Worm (Caenorhabditis elegans): Measurements from ENCODE around the gene unc-116.
A peak's percentile ranks its signal among the peaks of the same experiment; 100 is the strongest.

unc-116 gene

DNA sequence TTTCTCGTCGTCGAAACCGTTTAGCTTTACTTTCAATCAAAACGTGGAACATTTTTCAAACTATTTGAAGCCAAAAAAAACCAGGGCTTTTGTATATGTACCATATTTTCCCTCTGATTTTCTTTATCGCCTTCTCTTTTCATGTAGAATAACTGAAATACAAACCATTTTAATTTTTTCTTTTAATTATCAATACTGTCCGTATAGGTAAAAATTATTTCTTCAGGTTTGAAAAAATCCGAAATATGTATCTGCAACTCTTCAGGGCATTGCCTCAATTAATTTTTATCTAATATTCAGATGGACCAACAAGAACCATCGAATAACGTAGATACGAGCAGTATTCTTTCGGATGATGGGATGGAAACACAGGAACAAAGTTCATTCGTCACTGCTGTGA, 20.0 kb upstream of the unc-116 start, which contains the start of gene met-2:
Gene met-2, plus strand, starts transcription at position 301 of the 400 bp plus-strand sequence.
- TF ChIP-seq nfyb-1 (GFP tag; IDR thresholded peaks at IDR 0.05) (no peak), lin-26 (GFP tag; IDR thresholded peaks at IDR 0.05) (no peak), snpc-1.3 (tag; optimal IDR thresholded peaks at IDR 0.05; ENCODE audit: insufficient read depth) (no peak), rpc-1 (optimal IDR thresholded peaks at IDR 0.05) (no peak), rpc-1 (tag; optimal IDR thresholded peaks at IDR 0.05) (no peak), mxl-1 (tag; optimal IDR thresholded peaks at IDR 0.05) (no peak), tbx-9 (tag; optimal IDR thresholded peaks at IDR 0.05; ENCODE audit: borderline replicate concordance) (no peak), F23B12.7 (tag; optimal IDR thresholded peaks at IDR 0.05; ENCODE audit: insufficient read depth) (no peak), ZK185.1 (tag; optimal IDR thresholded peaks at IDR 0.05; ENCODE audit: poor library complexity, severe bottlenecking) (no peak), F57A8.1 (GFP tag; optimal IDR thresholded peaks at IDR 0.05) (no peak), die-1 (tag; optimal IDR thresholded peaks at IDR 0.05) (no peak), ama-1 (optimal IDR thresholded peaks at IDR 0.05) (no peak), ama-1 (GFP tag; optimal IDR thresholded peaks at IDR 0.05) (peak in 1 of 2 experiments; percentile 38), ceh-79 (tag; optimal IDR thresholded peaks at IDR 0.05) (no peak), egl-18 (GFP tag; IDR thresholded peaks at IDR 0.05) (no peak), unc-130 (GFP tag; optimal IDR thresholded peaks at IDR 0.05) (no peak), hmg-1.2 (GFP tag; IDR thresholded peaks at IDR 0.05) (peak; percentile 16; the same call in 1 of the 2 replicates), F10E7.11 (tag; optimal IDR thresholded peaks at IDR 0.05) (no peak)

DNA sequence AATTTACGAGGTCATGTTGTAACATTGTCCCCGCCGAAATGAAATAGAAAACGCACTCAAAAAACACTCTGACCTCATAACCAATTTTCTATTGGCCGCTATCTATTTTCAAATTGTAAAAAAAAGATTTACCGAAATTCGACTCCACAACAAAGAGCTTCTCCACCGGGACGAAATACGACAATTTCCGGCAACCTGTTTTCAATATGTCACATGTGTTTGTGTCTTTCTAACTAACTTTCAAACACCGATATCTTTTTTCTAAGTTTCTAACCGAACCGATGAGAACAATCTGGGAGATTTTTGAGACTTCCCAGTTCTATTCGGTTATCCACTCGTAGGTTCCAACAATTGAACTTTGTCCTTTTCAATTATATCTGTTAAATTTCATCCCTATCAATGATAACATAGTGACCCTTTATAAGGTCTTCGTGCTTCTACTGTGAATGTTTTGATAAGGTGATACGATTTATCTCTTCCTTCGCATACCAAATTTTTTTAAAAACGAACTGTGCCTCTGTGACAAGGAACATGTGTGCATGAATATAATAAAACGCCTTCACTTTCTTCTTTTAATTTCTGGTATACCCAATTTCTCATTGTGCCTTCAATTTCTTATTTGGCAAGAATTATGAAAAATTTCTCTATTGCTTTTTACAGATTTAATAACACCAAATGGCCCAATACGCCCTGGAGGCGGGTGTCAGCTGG, 16.8 kb upstream of the unc-116 start, which contains the start of gene lmbr-1:
Gene lmbr-1, plus strand, starts transcription at position 661 of the 711 bp plus-strand sequence.
- TF ChIP-seq unc-62 (GFP tag; optimal IDR thresholded peaks at IDR 0.05): no peak
- TF ChIP-seq madf-6 (GFP tag; IDR thresholded peaks at IDR 0.05): no peak
- no peak for TF ChIP-seq D2030.7 (GFP tag; IDR thresholded peaks at IDR 0.05)
- no peak for TF ChIP-seq ztf-6 (GFP tag; IDR thresholded peaks at IDR 0.05)
- TF ChIP-seq sea-2 (GFP tag; IDR thresholded peaks at IDR 0.05): no peak
- no peak for TF ChIP-seq aptf-3 (GFP tag; IDR thresholded peaks at IDR 0.05)

DNA sequence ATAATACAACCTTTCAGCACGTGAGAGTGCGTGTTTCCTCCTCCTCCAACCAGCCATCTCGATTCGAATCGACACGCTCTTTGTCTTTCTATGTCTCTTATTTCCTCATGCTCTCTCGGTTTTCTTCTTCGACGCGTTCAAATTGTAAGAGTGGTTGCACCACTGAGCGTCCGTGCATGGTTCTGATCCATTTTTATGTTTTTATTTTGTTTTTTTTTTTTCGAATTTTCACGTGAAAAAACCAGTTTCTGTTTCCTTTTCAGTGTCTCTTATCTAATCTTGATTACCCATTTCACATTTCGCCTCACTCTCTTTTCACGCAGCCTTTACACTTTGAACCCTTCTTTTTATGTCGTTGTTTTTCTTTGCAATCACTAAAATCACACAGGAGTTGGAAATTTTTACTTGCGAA, 15.9 kb upstream of the unc-116 start:
- TF ChIP-seq nhr-80 (tag; optimal IDR thresholded peaks at IDR 0.05) (peak; percentile 61), lin-40 (tag; optimal IDR thresholded peaks at IDR 0.05) (peak; percentile 73), attf-5 (GFP tag; optimal IDR thresholded peaks at IDR 0.05) (peak; percentile 4), ztf-26 (tag; optimal IDR thresholded peaks at IDR 0.05) (peak; percentile 24), cebp-1 (GFP tag; IDR thresholded peaks at IDR 0.05) (no peak), cebp-1 (tag; optimal IDR thresholded peaks at IDR 0.05) (peak; percentile 68), let-607 (tag; optimal IDR thresholded peaks at IDR 0.05) (peak in 1 of 2 experiments; percentile 2), hmg-1.2 (GFP tag; IDR thresholded peaks at IDR 0.05) (peak; percentile 66; the same call in 1 of the 2 replicates), athp-1 (tag; optimal IDR thresholded peaks at IDR 0.05) (no peak), repo-1 (tag; optimal IDR thresholded peaks at IDR 0.05) (no peak)

DNA sequence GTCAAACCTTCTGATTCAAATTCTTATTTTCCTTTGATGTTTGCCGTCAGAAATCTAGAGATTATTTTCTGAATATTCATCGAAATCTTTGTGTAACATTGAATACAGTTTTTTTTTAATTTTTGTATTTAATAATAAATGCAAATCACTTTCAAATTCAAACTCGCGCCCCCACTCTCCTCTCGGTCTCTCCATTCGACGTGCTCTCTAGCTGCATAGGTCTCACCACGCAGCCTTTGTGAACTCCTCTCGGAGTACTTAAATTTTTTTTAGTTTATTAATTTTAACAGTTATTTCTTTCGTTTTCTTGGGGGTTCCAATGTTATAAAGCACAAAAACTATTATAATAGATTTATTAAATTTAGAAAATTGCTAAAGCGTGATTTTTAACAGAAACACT, 15.2 kb upstream of the unc-116 start:
- TF ChIP-seq F39B2.1 (GFP tag; IDR thresholded peaks at IDR 0.05): no peak
- no peak for TF ChIP-seq hrde-1 (tag; optimal IDR thresholded peaks at IDR 0.05; ENCODE audit: borderline replicate concordance)
- TF ChIP-seq nfya-1 (tag; optimal IDR thresholded peaks at IDR 0.05; ENCODE audit: borderline replicate concordance, insufficient read depth): no peak
- TF ChIP-seq lin-26 (GFP tag; IDR thresholded peaks at IDR 0.05): no peak
- no peak for TF ChIP-seq zim-3 (tag; optimal IDR thresholded peaks at IDR 0.05)
- peak; percentile 38 for TF ChIP-seq lsl-1 (GFP tag; optimal IDR thresholded peaks at IDR 0.05)
- TF ChIP-seq snpc-3.4 (tag; optimal IDR thresholded peaks at IDR 0.05): no peak
- no peak for TF ChIP-seq ceh-58 (GFP tag; IDR thresholded peaks at IDR 0.05)
- peak; percentile 28; the same call in 1 of the 2 replicates for TF ChIP-seq madf-6 (GFP tag; IDR thresholded peaks at IDR 0.05)
- TF ChIP-seq ztf-6 (GFP tag; IDR thresholded peaks at IDR 0.05): no peak
- TF ChIP-seq aptf-2 (GFP tag; conservative IDR thresholded peaks at IDR 0.05): no peak
- no peak for TF ChIP-seq mel-28 (tag; optimal IDR thresholded peaks at IDR 0.05; ENCODE audit: borderline replicate concordance)
- peak; percentile 60 for TF ChIP-seq efl-1 (GFP tag; optimal IDR thresholded peaks at IDR 0.05)
- TF ChIP-seq ekl-4 (GFP tag; IDR thresholded peaks at IDR 0.05): no peak
- no peak for TF ChIP-seq B0336.3 (GFP tag; IDR thresholded peaks at IDR 0.05)
